Worm (Caenorhabditis elegans) whole organism, early embryonic: ENCODE data around the gene srh-207.

Experiments
- B0310.2 ChIP-seq: sonication (generic microtip); optimal IDR thresholded peaks from 2 replicates; lab custom pipeline; 2016; ENCODE audit warnings: mild to moderate bottlenecking, missing genetic modification characterization, missing compliant biosample characterization
- ama-1 ChIP-seq: fragments of 150-350 bp; optimal IDR thresholded peaks from 2 replicates; lab custom pipeline; 2014
- hnd-1 ChIP-seq: sonication (generic microtip); optimal IDR thresholded peaks from 2 replicates; lab custom pipeline; 2016; ENCODE audit warnings: missing genetic modification characterization, missing compliant biosample characterization
- tbx-37 ChIP-seq: fragments of 200-800 bp; sonication (Bioruptor generic); conservative IDR thresholded peaks from 2 replicates; pipeline ENCODE4 v1.3.6; 2022; ENCODE audit warnings: missing genetic modification reagents, missing genetic modification characterization, missing compliant biosample characterization

- no peak for TF ChIP-seq B0310.2 (tag; lab: Kevin White, UChicago)
- TF ChIP-seq ama-1 (lab: Kevin White, UChicago), result no peak
- no peak for TF ChIP-seq hnd-1
- no peak for TF ChIP-seq tbx-37 (GFP tag; lab: Robert Waterston, UW)
Measured at ce11 chrV:18438081-18438480, 28.0 kb upstream of the srh-207 start, which contains the start of gene ZK262.8.
